Fruit fly (Drosophila melanogaster) whole organism: ENCODE data around the gene CG9008.

Source experiments
- CG8478 ChIP-seq: fragments of >200 bp; optimal IDR thresholded peaks from 2 replicates; lab custom pipeline; 2018; ENCODE audit warnings: inconsistent platforms
- Dll ChIP-seq: fragments of >200 bp; optimal IDR thresholded peaks from 2 replicates; lab custom pipeline; 2017
- EcR ChIP-seq, 2 experiments: fragments of >200 bp; optimal IDR thresholded peaks; 2 replicates each; lab custom pipeline; 2017; ENCODE audit warnings: missing biosample characterization in 2 of 2, missing genetic modification characterization in 2 of 2, missing genetic modification reagents in 2 of 2
- pan ChIP-seq: fragments of >200 bp; optimal IDR thresholded peaks from 2 replicates; lab custom pipeline; 2017
- psq ChIP-seq: fragments of >200 bp; optimal IDR thresholded peaks from 2 replicates; lab custom pipeline; 2017

DNA sequence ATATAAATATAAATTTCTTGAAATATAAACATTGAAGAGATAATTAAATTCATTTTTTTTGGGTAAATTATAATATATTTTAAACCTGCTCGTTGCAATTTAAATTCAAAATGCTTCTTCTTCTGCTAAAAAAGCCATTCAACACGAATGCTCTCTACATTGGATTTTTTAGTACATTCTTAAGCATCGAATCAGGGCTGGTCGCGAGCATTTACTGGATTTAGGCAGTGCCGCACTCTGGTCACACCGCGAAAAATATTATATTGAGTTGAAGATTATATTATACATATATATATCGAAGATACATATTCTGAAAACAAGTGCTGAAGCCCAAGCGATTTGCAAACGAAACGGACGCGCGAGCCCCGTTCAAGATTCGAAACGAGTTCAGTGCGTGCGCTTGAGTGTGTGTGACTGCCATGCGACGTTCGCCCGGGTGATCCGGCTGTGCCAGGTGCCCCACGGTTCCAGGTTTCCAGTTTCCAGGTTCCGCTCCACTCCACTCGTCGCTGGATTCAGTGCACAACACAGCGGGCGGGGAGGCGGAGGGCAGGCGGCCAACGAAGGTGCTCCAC lies 33.7 kb upstream of the CG9008 start, which contains the start of gene Sos:
- TF ChIP-seq pan (lab: Kevin White, UChicago), result no peak
- no peak for TF ChIP-seq psq (lab: Kevin White, UChicago)
- TF ChIP-seq CG8478, result no peak
- no peak for TF ChIP-seq Dll (lab: Kevin White, UChicago)
- no peak for TF ChIP-seq EcR (GFP tag; optimal IDR thresholded peaks at IDR 0.05; lab: Kevin White, UChicago)
